Fruit fly (Drosophila melanogaster) whole organism, wandering third instar larva: ENCODE data around the gene Cp110.

Experiments
- Abd-B ChIP-seq: fragments of >200 bp; optimal IDR thresholded peaks from 2 replicates; lab custom pipeline; 2017; ENCODE audit warnings: missing biosample characterization, missing genetic modification characterization
- CG32264 ChIP-seq: fragments of 200-800 bp; sonication (Bioruptor generic); optimal IDR thresholded peaks from 2 replicates; lab custom pipeline; 2016; ENCODE audit warnings: missing biosample characterization, missing genetic modification characterization
- CG9705 ChIP-seq: fragments of 200-800 bp; sonication (Bioruptor generic); optimal IDR thresholded peaks from 2 replicates; lab custom pipeline; 2018; ENCODE audit warnings: missing biosample characterization, mild to moderate bottlenecking, missing genetic modification characterization
- CrebA ChIP-seq: fragments of 200-800 bp; sonication (Bioruptor generic); optimal IDR thresholded peaks from 2 replicates; lab custom pipeline; 2016; ENCODE audit warnings: missing biosample characterization, mild to moderate bottlenecking, missing genetic modification characterization, borderline replicate concordance
- Dif ChIP-seq: fragments of 200-275, 200-300 bp; sonication (Bioruptor generic); optimal IDR thresholded peaks from 2 replicates; lab custom pipeline; 2018; ENCODE audit warnings: missing biosample characterization, missing genetic modification characterization; ENCODE audit not compliant: partially characterized antibody
- GATAd ChIP-seq: sonication (Bioruptor generic); optimal IDR thresholded peaks from 2 replicates; lab custom pipeline; 2016; ENCODE audit warnings: missing biosample characterization, missing genetic modification characterization
- HLH106 ChIP-seq: fragments of 200-800 bp; optimal IDR thresholded peaks from 3 replicates; lab custom pipeline; 2019; ENCODE audit warnings: missing biosample characterization, mild to moderate bottlenecking, missing genetic modification characterization, moderate library complexity
- Hnf4 ChIP-seq: fragments of 200-800 bp; sonication (Bioruptor generic); optimal IDR thresholded peaks from 2 replicates; lab custom pipeline; 2016; ENCODE audit warnings: missing biosample characterization, mild to moderate bottlenecking, missing genetic modification characterization
- Hr78 ChIP-seq: fragments of >200 bp; optimal IDR thresholded peaks from 2 replicates; lab custom pipeline; 2017; ENCODE audit warnings: missing biosample characterization, missing genetic modification characterization
- Hr83 ChIP-seq: fragments of 200-300 bp; sonication (Bioruptor generic); optimal IDR thresholded peaks from 2 replicates; lab custom pipeline; 2016; ENCODE audit warnings: missing biosample characterization, mild to moderate bottlenecking, missing genetic modification characterization, moderate library complexity; ENCODE audit not compliant: poor library complexity, severe bottlenecking
- Jra ChIP-seq: sonication (Bioruptor generic); optimal IDR thresholded peaks from 2 replicates; lab custom pipeline; 2016; ENCODE audit warnings: missing biosample characterization, missing genetic modification characterization
- Mio ChIP-seq: sonication (Bioruptor generic); optimal IDR thresholded peaks from 2 replicates; lab custom pipeline; 2016; ENCODE audit warnings: missing biosample characterization, missing genetic modification characterization
- Myc ChIP-seq: fragments of >200 bp; optimal IDR thresholded peaks from 2 replicates; lab custom pipeline; 2017
- OdsH ChIP-seq: fragments of 200-800 bp; sonication (Bioruptor generic); optimal IDR thresholded peaks from 2 replicates; lab custom pipeline; 2016; ENCODE audit warnings: missing biosample characterization, mild to moderate bottlenecking, missing genetic modification characterization
- Rel ChIP-seq, 2 experiments: fragments of 200-800 bp; sonication (Bioruptor generic) in 1 of 2; optimal IDR thresholded peaks; 2 replicates in 1 of 2; 3 replicates in 1 of 2; lab custom pipeline; 2016 to 2019; ENCODE audit warnings: mild to moderate bottlenecking in 2 of 2, missing biosample characterization in 2 of 2, missing genetic modification characterization in 2 of 2, moderate library complexity in 1 of 2
- Sp1 ChIP-seq: fragments of 200-800 bp; sonication (Bioruptor generic); optimal IDR thresholded peaks from 3 replicates; lab custom pipeline; 2019; ENCODE audit warnings: missing biosample characterization, mild to moderate bottlenecking, missing genetic modification characterization, moderate library complexity
- Vsx2 ChIP-seq: fragments of 200-300, 225-300 bp; sonication (Bioruptor generic); optimal IDR thresholded peaks from 2 replicates; lab custom pipeline; 2018; ENCODE audit warnings: missing biosample characterization, missing genetic modification characterization; ENCODE audit not compliant: partially characterized antibody
- br ChIP-seq: fragments of 200-800 bp; sonication (Bioruptor generic); optimal IDR thresholded peaks from 2 replicates; lab custom pipeline; 2016; ENCODE audit warnings: missing biosample characterization, missing genetic modification characterization
- brk ChIP-seq: fragments of 200-800 bp; sonication (Bioruptor generic); optimal IDR thresholded peaks from 2 replicates; lab custom pipeline; 2016; ENCODE audit warnings: missing biosample characterization, mild to moderate bottlenecking, missing genetic modification characterization
- dl ChIP-seq, 2 experiments: fragments of 175-275, 200-275 bp in 1 of 2; fragments of 200-275 bp in 1 of 2; sonication (Bioruptor generic); optimal IDR thresholded peaks; lab custom pipeline; 2018; ENCODE audit warnings: mild to moderate bottlenecking in 2 of 2, missing biosample characterization in 2 of 2, missing genetic modification characterization in 2 of 2, moderate library complexity in 2 of 2; ENCODE audit not compliant: partially characterized antibody in 2 of 2, insufficient read depth in 1 of 2
- dmrt93B ChIP-seq: fragments of 200-800 bp; sonication (Bioruptor generic); optimal IDR thresholded peaks from 2 replicates; lab custom pipeline; 2018; ENCODE audit warnings: missing biosample characterization, mild to moderate bottlenecking, missing genetic modification characterization
- dsf ChIP-seq: sonication (Bioruptor generic); optimal IDR thresholded peaks from 2 replicates; lab custom pipeline; 2016; ENCODE audit warnings: missing biosample characterization, missing genetic modification characterization, borderline replicate concordance
- ey ChIP-seq: fragments of 200-800 bp; sonication (Bioruptor generic); optimal IDR thresholded peaks from 2 replicates; lab custom pipeline; 2016; ENCODE audit warnings: missing biosample characterization, missing genetic modification characterization
- fru ChIP-seq: fragments of 200-800 bp; sonication (Bioruptor generic); optimal IDR thresholded peaks from 3 replicates; lab custom pipeline; 2016; ENCODE audit warnings: missing biosample characterization, mild to moderate bottlenecking, missing genetic modification characterization
- h ChIP-seq: fragments of 200-800 bp; sonication (Bioruptor generic); optimal IDR thresholded peaks from 3 replicates; lab custom pipeline; 2016; ENCODE audit warnings: missing biosample characterization, mild to moderate bottlenecking, missing genetic modification characterization
- lola ChIP-seq: fragments of >200 bp; optimal IDR thresholded peaks from 2 replicates; lab custom pipeline; 2017; ENCODE audit warnings: missing biosample characterization, missing genetic modification characterization
- pan ChIP-seq: fragments of >200 bp; optimal IDR thresholded peaks from 2 replicates; lab custom pipeline; 2017
- psq ChIP-seq: fragments of 200-800 bp; sonication (Bioruptor generic); optimal IDR thresholded peaks from 3 replicates; lab custom pipeline; 2017; ENCODE audit warnings: missing biosample characterization, mild to moderate bottlenecking, missing genetic modification characterization, moderate library complexity
- rgr ChIP-seq: fragments of 200-800 bp; sonication (Bioruptor generic); optimal IDR thresholded peaks from 3 replicates; lab custom pipeline; 2016; ENCODE audit warnings: missing biosample characterization, mild to moderate bottlenecking, missing genetic modification characterization
- sage ChIP-seq: fragments of 200-800 bp; sonication (Bioruptor generic); optimal IDR thresholded peaks from 2 replicates; lab custom pipeline; 2016; ENCODE audit warnings: missing biosample characterization, mild to moderate bottlenecking, missing genetic modification characterization
- sv ChIP-seq: fragments of 200-800 bp; sonication (Bioruptor generic); optimal IDR thresholded peaks from 3 replicates; lab custom pipeline; 2016; ENCODE audit warnings: missing biosample characterization, missing genetic modification characterization
- tai ChIP-seq: sonication (Bioruptor generic); optimal IDR thresholded peaks from 2 replicates; lab custom pipeline; 2016; ENCODE audit warnings: missing biosample characterization, missing genetic modification characterization
- usp ChIP-seq: fragments of >200 bp; optimal IDR thresholded peaks from 2 replicates; lab custom pipeline; 2017; ENCODE audit warnings: missing biosample characterization, missing genetic modification characterization
- woc ChIP-seq: sonication (Bioruptor generic); optimal IDR thresholded peaks from 2 replicates; lab custom pipeline; 2016; ENCODE audit warnings: missing biosample characterization, mild to moderate bottlenecking, missing genetic modification characterization

Gene Cp110

DNA sequence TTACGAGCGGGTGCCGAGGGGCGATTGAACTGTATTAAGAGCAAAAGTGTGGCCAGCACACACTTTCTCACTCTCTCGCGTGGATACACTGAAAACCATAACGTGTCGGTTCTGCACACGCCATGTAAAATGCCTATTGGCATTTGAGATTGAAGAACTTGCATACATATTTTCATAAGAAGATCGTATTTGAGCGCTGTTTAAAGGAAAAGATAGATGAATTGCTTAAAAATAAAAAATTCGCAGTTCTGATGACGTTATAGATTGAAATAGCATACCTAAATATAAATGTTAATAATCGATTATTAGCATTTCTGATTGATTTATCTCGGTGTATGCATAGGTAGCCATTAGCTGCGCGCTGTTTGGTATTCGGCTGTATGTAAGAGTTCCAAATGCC, 27.2 kb downstream of the Cp110 start:
- TF ChIP-seq Vsx2 (GFP tag; lab: Kevin White, UChicago) (no peak), dl (GFP tag; optimal IDR thresholded peaks at IDR 0.05; lab: Kevin White, UChicago; ENCODE audit: insufficient read depth in 1 of 2, partially characterized antibody in 2 of 2) (no peak), h (GFP tag; lab: Kevin White, UChicago) (no peak), OdsH (no peak), brk (no peak), CrebA (GFP tag; lab: Kevin White, UChicago) (no peak), woc (GFP tag; lab: Kevin White, UChicago) (no peak), br (GFP tag; lab: Kevin White, UChicago) (no peak)

DNA sequence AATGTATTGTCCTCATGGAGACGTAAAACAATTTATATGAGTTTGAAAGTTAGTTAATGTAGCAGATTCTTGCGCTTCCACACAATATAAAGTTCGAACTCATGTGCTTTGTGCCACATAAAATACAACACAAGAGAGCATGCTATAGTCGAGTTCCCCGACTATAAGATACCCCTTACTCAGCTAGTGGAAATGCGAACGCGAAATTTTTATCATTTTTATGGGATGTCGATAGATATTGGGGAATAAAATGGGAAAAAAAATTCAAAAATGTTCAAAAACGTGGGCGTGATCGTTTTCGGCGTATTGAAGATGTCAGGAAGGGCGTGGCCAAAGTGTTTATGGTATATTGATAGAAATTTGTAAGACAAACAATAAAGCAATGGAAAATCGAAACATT, 28.9 kb downstream of the Cp110 start:
- TF ChIP-seq Mio (GFP tag; lab: Kevin White, UChicago) (no peak), Myc (lab: Kevin White, UChicago) (no peak), rgr (GFP tag; lab: Kevin White, UChicago) (no peak), Hnf4 (no peak), Sp1 (GFP tag; lab: Kevin White, UChicago) (no peak), Hr83 (no peak), CG32264 (GFP tag; lab: Kevin White, UChicago) (no peak), Dif (GFP tag; lab: Kevin White, UChicago) (no peak), OdsH (no peak), lola (no peak), fru (no peak), pan (lab: Kevin White, UChicago) (no peak), dmrt93B (GFP tag; lab: Kevin White, UChicago) (no peak), ey (GFP tag; lab: Kevin White, UChicago) (no peak)

DNA sequence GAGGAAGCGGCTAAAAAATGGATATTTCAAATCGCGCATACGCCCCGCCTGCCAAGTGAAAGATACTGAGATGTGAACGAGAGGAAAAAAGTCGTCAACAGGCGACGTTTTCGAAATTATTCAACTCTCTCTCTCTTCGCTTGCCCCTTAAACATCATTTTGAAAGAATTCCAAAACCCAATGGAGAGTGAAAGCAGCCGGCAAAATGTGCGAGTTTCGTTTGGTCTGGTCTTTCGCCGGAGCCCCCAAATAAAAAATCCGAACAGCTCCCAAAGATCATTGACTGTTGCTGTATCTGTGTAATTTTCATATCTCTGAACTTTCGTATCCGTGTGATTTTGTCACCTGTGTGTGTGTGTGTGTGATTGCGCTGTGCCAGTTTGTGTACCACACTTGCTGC, 30.2 kb downstream of the Cp110 start:
- TF ChIP-seq br (GFP tag; lab: Kevin White, UChicago) (no peak), sage (no peak), dl (GFP tag; optimal IDR thresholded peaks at IDR 0.05; lab: Kevin White, UChicago; ENCODE audit: insufficient read depth in 1 of 2, partially characterized antibody in 2 of 2) (no peak), HLH106 (no peak), Abd-B (no peak), sv (GFP tag; lab: Kevin White, UChicago) (no peak), dsf (GFP tag; lab: Kevin White, UChicago) (no peak), Rel (GFP tag; optimal IDR thresholded peaks at IDR 0.05; lab: Kevin White, UChicago) (no peak), Rel (tag; optimal IDR thresholded peaks at IDR 0.05; lab: Kevin White, UChicago) (no peak), Sp1 (GFP tag; lab: Kevin White, UChicago) (no peak), CG32264 (GFP tag; lab: Kevin White, UChicago) (no peak), fru (no peak), Jra (no peak), Hr78 (GFP tag; lab: Kevin White, UChicago) (no peak), ey (GFP tag; lab: Kevin White, UChicago) (no peak), usp (GFP tag; lab: Kevin White, UChicago) (no peak), CG9705 (GFP tag; lab: Kevin White, UChicago) (no peak), Myc (lab: Kevin White, UChicago) (no peak), Hnf4 (no peak)

DNA sequence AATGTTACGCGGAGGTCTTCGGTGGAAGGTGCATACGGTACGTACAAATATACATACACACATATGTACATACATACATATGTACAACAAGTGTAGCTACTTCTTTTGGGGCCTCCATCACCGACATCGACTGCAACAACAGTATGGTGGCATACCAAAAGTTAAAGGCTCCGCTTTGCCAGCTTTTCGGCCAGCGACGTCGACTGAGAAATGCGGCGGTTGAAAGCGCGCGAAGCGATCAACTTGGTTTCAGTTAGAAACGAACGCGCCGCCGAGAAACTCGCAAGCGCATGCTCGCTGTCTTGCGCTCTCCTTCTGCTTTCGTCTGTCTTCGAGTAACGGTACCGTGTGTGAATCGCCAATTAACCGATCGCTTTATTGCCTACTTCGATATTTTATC, 33.1 kb downstream of the Cp110 start, which contains the start of gene CG17600:
CG17600 (plus strand) TSS at position 250 of the 400 bp plus-strand sequence.
- TF ChIP-seq HLH106 (no peak), dmrt93B (GFP tag; lab: Kevin White, UChicago) (no peak), sage (no peak), woc (GFP tag; lab: Kevin White, UChicago) (no peak), rgr (GFP tag; lab: Kevin White, UChicago) (no peak), psq (GFP tag; lab: Kevin White, UChicago) (no peak), Dif (GFP tag; lab: Kevin White, UChicago) (no peak), OdsH (no peak)

DNA sequence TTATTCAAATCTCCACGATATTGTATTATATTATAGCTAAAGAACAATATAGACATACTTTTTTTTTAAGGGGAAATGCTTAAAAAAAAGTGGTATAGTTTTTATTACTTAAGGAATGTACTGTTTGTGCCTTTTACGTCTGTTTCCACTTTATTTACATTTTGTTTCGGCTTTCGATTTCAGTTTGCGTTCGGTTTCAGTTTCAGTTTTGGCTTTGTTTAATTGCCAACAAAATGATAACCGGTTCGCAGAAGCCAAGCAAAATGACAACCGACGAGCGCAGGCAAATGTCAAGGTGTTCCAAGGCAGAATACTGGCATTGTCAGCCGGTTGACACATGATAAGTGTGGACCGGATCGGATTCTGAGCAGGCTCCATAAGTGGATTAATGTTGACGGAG, 45.3 kb downstream of the Cp110 start:
- TF ChIP-seq Mio (GFP tag; lab: Kevin White, UChicago) = no peak
- no peak for TF ChIP-seq CrebA (GFP tag; lab: Kevin White, UChicago)
- no peak for TF ChIP-seq Hnf4
- TF ChIP-seq Dif (GFP tag; lab: Kevin White, UChicago) = no peak
- no peak for TF ChIP-seq CG9705 (GFP tag; lab: Kevin White, UChicago)
- TF ChIP-seq Myc (lab: Kevin White, UChicago) = no peak
- no peak for TF ChIP-seq Rel (GFP tag; optimal IDR thresholded peaks at IDR 0.05; lab: Kevin White, UChicago)
- no peak for TF ChIP-seq Rel (tag; optimal IDR thresholded peaks at IDR 0.05; lab: Kevin White, UChicago)
- TF ChIP-seq Abd-B = no peak
- no peak for TF ChIP-seq CG32264 (GFP tag; lab: Kevin White, UChicago)
- no peak for TF ChIP-seq tai (GFP tag; lab: Kevin White, UChicago)
- no peak for TF ChIP-seq Hr78 (GFP tag; lab: Kevin White, UChicago)
- TF ChIP-seq GATAd (GFP tag; lab: Kevin White, UChicago) = no peak
- TF ChIP-seq sv (GFP tag; lab: Kevin White, UChicago) = no peak
- no peak for TF ChIP-seq psq (GFP tag; lab: Kevin White, UChicago)
- TF ChIP-seq brk = no peak
- no peak for TF ChIP-seq usp (GFP tag; lab: Kevin White, UChicago)
- no peak for TF ChIP-seq dsf (GFP tag; lab: Kevin White, UChicago)
- TF ChIP-seq fru = no peak
